Worm (Caenorhabditis elegans) whole organism, young adult: Measurements from ENCODE around the gene alr-1.

Experiments
- C06A6.2 ChIP-seq: fragments of 200-800 bp; sonication (Bioruptor generic); conservative IDR thresholded peaks from 2 replicates; pipeline ENCODE4 v1.3.6; 2022; ENCODE audit warnings: missing genetic modification characterization, missing compliant biosample characterization
- F33H1.4 ChIP-seq: fragments of 200-800 bp; sonication (Bioruptor generic); IDR thresholded peaks from 2 replicates; pipeline ENCODE4 v1.3.6; 2022; ENCODE audit warnings: missing genetic modification reagents, missing genetic modification characterization, missing compliant biosample characterization
- F57C9.4 ChIP-seq: sonication (generic microtip); optimal IDR thresholded peaks from 2 replicates; lab custom pipeline; 2017; ENCODE audit warnings: mild to moderate bottlenecking, missing genetic modification characterization, missing compliant biosample characterization
- K11D2.4 ChIP-seq: fragments of 200-800 bp; sonication (Bioruptor generic); IDR thresholded peaks from 2 replicates; pipeline ENCODE4 v1.3.6; 2022; ENCODE audit warnings: missing genetic modification reagents, missing genetic modification characterization, missing compliant biosample characterization
- T07F8.4 ChIP-seq: sonication (generic microtip); optimal IDR thresholded peaks from 2 replicates; lab custom pipeline; 2016; ENCODE audit warnings: mild to moderate bottlenecking, missing genetic modification characterization, moderate library complexity, missing compliant biosample characterization
- Y53G8AR.9 ChIP-seq: fragments of 200-800 bp; sonication (Bioruptor generic); conservative IDR thresholded peaks from 2 replicates; pipeline ENCODE4 v1.3.6; 2022; ENCODE audit warnings: missing genetic modification reagents, missing genetic modification characterization, missing compliant biosample characterization
- Y56A3A.18 ChIP-seq: fragments of 200-800 bp; sonication (Bioruptor generic); IDR thresholded peaks from 2 replicates; pipeline ENCODE4 v1.3.6; 2022; ENCODE audit warnings: missing genetic modification reagents, missing genetic modification characterization, missing compliant biosample characterization
- Y67H2A.10 ChIP-seq: fragments of 200-800 bp; sonication (Bioruptor generic); conservative IDR thresholded peaks from 2 replicates; pipeline ENCODE4 v1.3.6; 2022; ENCODE audit warnings: missing genetic modification reagents, missing genetic modification characterization, missing compliant biosample characterization
- ZK185.1 ChIP-seq: sonication (generic microtip); optimal IDR thresholded peaks from 2 replicates; lab custom pipeline; 2016; ENCODE audit warnings: mild to moderate bottlenecking, missing genetic modification characterization, missing compliant biosample characterization; ENCODE audit not compliant: poor library complexity, severe bottlenecking
- akir-1 ChIP-seq: fragments of 200-800 bp; sonication (Bioruptor generic); optimal IDR thresholded peaks from 2 replicates; lab custom pipeline; 2018; ENCODE audit warnings: mild to moderate bottlenecking, missing genetic modification characterization, moderate library complexity, missing compliant biosample characterization
- aptf-3 ChIP-seq: fragments of 200-800 bp; sonication (Bioruptor generic); IDR thresholded peaks from 2 replicates; pipeline ENCODE4 v1.3.6; 2022; ENCODE audit warnings: missing genetic modification characterization, missing compliant biosample characterization
- attf-6 ChIP-seq: fragments of 200-800 bp; sonication (Bioruptor generic); IDR thresholded peaks from 2 replicates; pipeline ENCODE4 v1.3.6; 2022; ENCODE audit warnings: missing genetic modification reagents, missing genetic modification characterization, missing compliant biosample characterization
- bed-1 ChIP-seq: fragments of 200-800 bp; sonication (Bioruptor generic); IDR thresholded peaks from 2 replicates; pipeline ENCODE4 v1.3.6; 2022; ENCODE audit warnings: missing genetic modification reagents, missing genetic modification characterization, missing compliant biosample characterization
- bed-2 ChIP-seq: fragments of 200-800 bp; sonication (Bioruptor generic); IDR thresholded peaks from 2 replicates; pipeline ENCODE4 v1.3.6; 2022; ENCODE audit warnings: missing genetic modification reagents, missing genetic modification characterization, missing compliant biosample characterization
- ccch-3 ChIP-seq: fragments of 200-800 bp; sonication (Bioruptor generic); optimal IDR thresholded peaks from 2 replicates; lab custom pipeline; 2018; ENCODE audit warnings: mild to moderate bottlenecking, missing genetic modification characterization, missing compliant biosample characterization
- cebp-1 ChIP-seq, 2 experiments: fragments of 200-800 bp in 1 of 2; sonication (Bioruptor generic) in 1 of 2; sonication (generic microtip) in 1 of 2; IDR thresholded peaks in 1 of 2; optimal IDR thresholded peaks in 1 of 2; 2 replicates each; pipeline versions ENCODE4 v1.3.6 to Lab custom; 2017 to 2022; ENCODE audit warnings: missing compliant biosample characterization in 2 of 2, missing genetic modification characterization in 2 of 2, mild to moderate bottlenecking in 1 of 2, missing genetic modification reagents in 1 of 2, moderate library complexity in 1 of 2
- ceh-40 ChIP-seq: fragments of 200-800 bp; sonication (Bioruptor generic); IDR thresholded peaks from 2 replicates; pipeline ENCODE4 v1.3.6; 2022; ENCODE audit warnings: missing genetic modification characterization, missing compliant biosample characterization
- ceh-58 ChIP-seq: fragments of 200-800 bp; sonication (Bioruptor generic); IDR thresholded peaks from 2 replicates; pipeline ENCODE4 v1.3.6; 2022; ENCODE audit warnings: missing genetic modification characterization, missing compliant biosample characterization
- ceh-79 ChIP-seq: sonication (generic microtip); optimal IDR thresholded peaks from 2 replicates; lab custom pipeline; 2017; ENCODE audit warnings: mild to moderate bottlenecking, missing genetic modification characterization, missing compliant biosample characterization
- dpff-1 ChIP-seq: sonication (generic microtip); optimal IDR thresholded peaks from 2 replicates; lab custom pipeline; 2017; ENCODE audit warnings: mild to moderate bottlenecking, missing genetic modification characterization, missing compliant biosample characterization
- dpl-1 ChIP-seq: fragments of 150-350 bp; optimal IDR thresholded peaks from 2 replicates; lab custom pipeline; 2014; ENCODE audit warnings: missing biosample characterization, missing genetic modification reagents, missing genetic modification characterization
- egrh-3 ChIP-seq: fragments of 200-800 bp; sonication (Bioruptor generic); IDR thresholded peaks from 2 replicates; pipeline ENCODE4 v1.3.6; 2022; ENCODE audit warnings: missing genetic modification reagents, missing genetic modification characterization, missing compliant biosample characterization
- hsf-1 ChIP-seq: fragments of 200-800 bp; sonication (Bioruptor generic); IDR thresholded peaks from 2 replicates; pipeline ENCODE4 v1.3.6; 2022; ENCODE audit warnings: missing genetic modification reagents, missing genetic modification characterization, missing compliant biosample characterization
- lag-1 ChIP-seq: fragments of 200-800 bp; sonication (Bioruptor generic); IDR thresholded peaks from 2 replicates; pipeline ENCODE4 v1.3.6; 2022; ENCODE audit warnings: missing genetic modification reagents, missing genetic modification characterization, missing compliant biosample characterization
- let-526 ChIP-seq: fragments of 200-800 bp; sonication (Bioruptor generic); IDR thresholded peaks from 2 replicates; pipeline ENCODE4 v1.3.6; 2022; ENCODE audit warnings: missing genetic modification reagents, missing genetic modification characterization, missing compliant biosample characterization
- lin-26 ChIP-seq: fragments of 200-800 bp; sonication (Bioruptor generic); IDR thresholded peaks from 2 replicates; pipeline ENCODE4 v1.3.6; 2022; ENCODE audit warnings: missing genetic modification reagents, missing genetic modification characterization, missing compliant biosample characterization
- lin-54 ChIP-seq: fragments of 200-800 bp; sonication (Bioruptor generic); optimal IDR thresholded peaks from 2 replicates; lab custom pipeline; 2018; ENCODE audit warnings: mild to moderate bottlenecking, missing genetic modification characterization, missing compliant biosample characterization
- lir-1 ChIP-seq: fragments of 200-800 bp; sonication (Bioruptor generic); conservative IDR thresholded peaks from 2 replicates; pipeline ENCODE4 v1.3.6; 2022; ENCODE audit warnings: missing genetic modification reagents, missing genetic modification characterization, missing compliant biosample characterization
- lsy-27 ChIP-seq: sonication (generic microtip); optimal IDR thresholded peaks from 2 replicates; lab custom pipeline; 2017; ENCODE audit warnings: missing genetic modification characterization, mild to moderate bottlenecking, missing compliant biosample characterization, antibody characterized with exemption, missing genotype, borderline replicate concordance; ENCODE audit not compliant: insufficient read depth
- madf-10 ChIP-seq: sonication (generic microtip); optimal IDR thresholded peaks from 2 replicates; lab custom pipeline; 2016; ENCODE audit warnings: mild to moderate bottlenecking, missing genetic modification characterization, missing compliant biosample characterization
- madf-6 ChIP-seq: fragments of 200-800 bp; sonication (Bioruptor generic); IDR thresholded peaks from 2 replicates; pipeline ENCODE4 v1.3.6; 2022; ENCODE audit warnings: missing genetic modification reagents, missing genetic modification characterization, missing compliant biosample characterization
- madf-8 ChIP-seq: fragments of 200-800 bp; sonication (Bioruptor generic); conservative IDR thresholded peaks from 2 replicates; pipeline ENCODE4 v1.3.6; 2022; ENCODE audit warnings: missing genetic modification reagents, missing genetic modification characterization, missing compliant biosample characterization
- nfya-1 ChIP-seq: sonication (generic microtip); optimal IDR thresholded peaks from 2 replicates; lab custom pipeline; 2017; ENCODE audit warnings: antibody characterized with exemption, missing compliant biosample characterization, missing genetic modification characterization, borderline replicate concordance; ENCODE audit not compliant: insufficient read depth
- nfya-2 ChIP-seq: fragments of 200-800 bp; sonication (Bioruptor generic); IDR thresholded peaks from 2 replicates; pipeline ENCODE4 v1.3.6; 2022; ENCODE audit warnings: missing genetic modification reagents, missing genetic modification characterization, missing compliant biosample characterization
- nhr-80 ChIP-seq: sonication (generic microtip); optimal IDR thresholded peaks from 2 replicates; lab custom pipeline; 2016; ENCODE audit warnings: missing genetic modification characterization, missing compliant biosample characterization
- nhr-90 ChIP-seq: sonication (generic microtip); optimal IDR thresholded peaks from 2 replicates; lab custom pipeline; 2016; ENCODE audit warnings: missing genotype, mild to moderate bottlenecking, missing genetic modification characterization, missing compliant biosample characterization
- sdz-38 ChIP-seq: sonication (generic microtip); optimal IDR thresholded peaks from 2 replicates; lab custom pipeline; 2016; ENCODE audit warnings: missing genotype, missing genetic modification characterization, missing compliant biosample characterization
- snpc-1.3 ChIP-seq: sonication (generic microtip); optimal IDR thresholded peaks from 2 replicates; lab custom pipeline; 2017; ENCODE audit warnings: missing genetic modification characterization, mild to moderate bottlenecking, missing compliant biosample characterization, antibody characterized with exemption, moderate library complexity, missing genotype, missing genetic modification reagents; ENCODE audit not compliant: insufficient read depth
- snpc-3.4 ChIP-seq: sonication (generic microtip); optimal IDR thresholded peaks from 2 replicates; lab custom pipeline; 2017; ENCODE audit warnings: missing genetic modification characterization, mild to moderate bottlenecking, missing compliant biosample characterization, antibody characterized with exemption, moderate library complexity, missing genotype, missing genetic modification reagents
- sptf-2 ChIP-seq: fragments of 200-800 bp; sonication (Bioruptor generic); optimal IDR thresholded peaks from 2 replicates; lab custom pipeline; 2018; ENCODE audit warnings: mild to moderate bottlenecking, missing genetic modification characterization, missing compliant biosample characterization
- unc-130 ChIP-seq: sonication (generic microtip); optimal IDR thresholded peaks from 2 replicates; lab custom pipeline; 2016; ENCODE audit warnings: missing genetic modification reagents, missing genetic modification characterization, missing compliant biosample characterization
- ztf-18 ChIP-seq: sonication (generic microtip); optimal IDR thresholded peaks from 2 replicates; lab custom pipeline; 2016; ENCODE audit warnings: missing genotype, mild to moderate bottlenecking, missing genetic modification characterization, missing compliant biosample characterization
- ztf-25 ChIP-seq: fragments of 200-800 bp; sonication (Bioruptor generic); IDR thresholded peaks from 2 replicates; pipeline ENCODE4 v1.3.6; 2022; ENCODE audit warnings: missing genetic modification reagents, missing genetic modification characterization, missing compliant biosample characterization
- ztf-3 ChIP-seq: fragments of 200-800 bp; sonication (Bioruptor generic); optimal IDR thresholded peaks from 2 replicates; lab custom pipeline; 2018; ENCODE audit warnings: mild to moderate bottlenecking, missing genetic modification characterization, missing compliant biosample characterization
- ztf-6 ChIP-seq: fragments of 200-800 bp; sonication (Bioruptor generic); IDR thresholded peaks from 2 replicates; pipeline ENCODE4 v1.3.6; 2022; ENCODE audit warnings: missing genetic modification reagents, missing genetic modification characterization, missing compliant biosample characterization

Gene alr-1

ce11 chrX:11095480-11095879, 29.9 kb downstream of the alr-1 start (continued):
- peak; percentile 72 for TF ChIP-seq lin-54 (GFP tag; lab: Kevin White, UChicago)
- TF ChIP-seq lag-1 (GFP tag; lab: Robert Waterston, UW): no peak
- no peak for TF ChIP-seq Y67H2A.10
- peak; percentile 89 for TF ChIP-seq nhr-90
- no peak for TF ChIP-seq ceh-40
- TF ChIP-seq C06A6.2: peak; percentile 62; the same call in 1 of the 2 replicates
- peak; percentile 33; the same call in 1 of the 2 replicates for TF ChIP-seq let-526
- TF ChIP-seq hsf-1 (GFP tag; lab: Robert Waterston, UW): no peak
- peak; percentile 88; the same call in 1 of the 2 replicates for TF ChIP-seq ztf-25 (GFP tag; lab: Robert Waterston, UW)
- no peak for TF ChIP-seq dpl-1
- TF ChIP-seq snpc-1.3: peak; percentile 21
- TF ChIP-seq Y56A3A.18: peak; percentile 95
- 0 out of 2 replicates have a peak, but pooled peaks have one; percentile 75 for TF ChIP-seq ceh-58
- peak; percentile 51; the same call in 1 of the 2 replicates for TF ChIP-seq cebp-1 (GFP tag; IDR thresholded peaks at IDR 0.05; lab: Robert Waterston, UW)
- TF ChIP-seq cebp-1 (tag; optimal IDR thresholded peaks at IDR 0.05; lab: Kevin White, UChicago): peak; percentile 83
- TF ChIP-seq madf-6 (GFP tag; lab: Robert Waterston, UW): no peak
- TF ChIP-seq nhr-80 (tag; lab: Kevin White, UChicago): peak; percentile 45

ce11 chrX:11093985-11094593, 31.3 kb downstream of the alr-1 start:
- TF ChIP-seq attf-6 (GFP tag; lab: Robert Waterston, UW) (0 out of 2 replicates have a peak, but pooled peaks have one; percentile 13), nfya-2 (GFP tag; lab: Robert Waterston, UW) (no peak), let-526 (peak; percentile 93), ceh-79 (tag; lab: Kevin White, UChicago) (peak; percentile 89), ZK185.1 (tag; lab: Kevin White, UChicago) (peak; percentile 99), ztf-18 (tag; lab: Kevin White, UChicago) (peak; percentile 80), K11D2.4 (GFP tag; lab: Robert Waterston, UW) (peak; percentile 100), ceh-40 (peak; percentile 91), sptf-2 (GFP tag; lab: Kevin White, UChicago) (peak; percentile 81), nfya-1 (tag; lab: Kevin White, UChicago) (no peak), dpff-1 (tag; lab: Kevin White, UChicago) (peak; percentile 97), Y53G8AR.9 (peak; percentile 100), nhr-80 (tag; lab: Kevin White, UChicago) (peak; percentile 98), madf-6 (GFP tag; lab: Robert Waterston, UW) (no peak), ztf-3 (GFP tag; lab: Kevin White, UChicago) (peak; percentile 98), bed-2 (GFP tag; lab: Robert Waterston, UW) (peak; percentile 88), aptf-3 (GFP tag; lab: Robert Waterston, UW) (0 out of 2 replicates have a peak, but pooled peaks have one; percentile 27), lir-1 (peak; percentile 96), sdz-38 (no peak), snpc-3.4 (tag; lab: Kevin White, UChicago) (peak; percentile 60), bed-1 (peak; percentile 96), madf-10 (tag; lab: Kevin White, UChicago) (peak; percentile 97), lin-26 (GFP tag; lab: Robert Waterston, UW) (peak; percentile 89), T07F8.4 (tag; lab: Kevin White, UChicago) (peak; percentile 94), C06A6.2 (peak; percentile 98), F57C9.4 (tag; lab: Kevin White, UChicago) (peak; percentile 89), akir-1 (GFP tag; lab: Kevin White, UChicago) (peak; percentile 95), ccch-3 (peak; percentile 96), madf-8 (GFP tag; lab: Robert Waterston, UW) (no peak), unc-130 (GFP tag; lab: Kevin White, UChicago) (peak; percentile 45), F33H1.4 (GFP tag; lab: Robert Waterston, UW) (peak; percentile 53), ztf-6 (GFP tag; lab: Robert Waterston, UW) (peak; percentile 92), egrh-3 (GFP tag; lab: Robert Waterston, UW) (no peak; the same call in none of the 2 replicates), lsy-27 (tag; lab: Kevin White, UChicago) (no peak)
